Worm (Caenorhabditis elegans): ENCODE measurements around the gene scl-6.

scl-6 gene

DNA sequence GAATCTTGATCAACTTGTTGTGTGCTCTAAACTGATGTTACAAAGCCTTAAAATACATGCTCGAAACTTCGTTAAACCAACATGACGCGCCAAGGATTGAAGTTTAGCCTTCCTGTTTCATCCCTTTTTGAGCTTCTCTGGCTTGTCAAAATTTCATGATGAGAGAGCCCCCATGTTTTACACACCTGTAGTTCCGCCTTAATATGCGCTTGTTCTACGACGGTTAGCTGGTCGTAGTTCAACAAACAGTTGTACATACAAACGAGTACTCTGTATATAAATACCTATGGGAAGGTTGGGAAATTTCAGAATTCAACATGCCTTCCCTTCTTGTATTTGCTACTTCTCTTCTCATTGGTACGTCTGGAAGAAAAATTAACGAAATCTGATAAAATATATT is at the start of gene scl-6:
TSS of gene scl-6 (plus strand) at position 301 of the 400 bp plus-strand sequence.
- no peak for TF ChIP-seq ceh-9 (tag; optimal IDR thresholded peaks at IDR 0.05)

DNA sequence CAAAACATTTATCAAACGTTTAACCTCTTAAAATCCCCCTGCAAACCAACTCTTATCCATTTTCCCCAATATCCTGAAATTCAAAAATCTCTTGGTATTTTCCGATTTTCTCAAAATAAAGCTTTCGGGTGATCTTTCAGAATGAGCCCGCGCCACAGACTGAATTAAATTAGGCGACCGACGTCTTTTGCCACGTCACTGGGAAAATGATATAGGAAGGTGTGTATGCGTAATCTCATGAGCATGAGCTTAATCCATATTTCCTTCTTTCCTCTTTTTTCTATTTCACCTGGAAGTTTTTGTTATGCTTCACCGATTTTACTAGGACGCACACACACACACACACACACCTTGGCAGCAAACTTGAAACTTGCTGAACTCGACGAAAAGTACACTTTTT is 47.5 kb upstream of the scl-6 start:
- TF ChIP-seq ztf-4 (tag; optimal IDR thresholded peaks at IDR 0.05), result no peak
- no peak for TF ChIP-seq fkh-2 (tag; optimal IDR thresholded peaks at IDR 0.05)
- TF ChIP-seq ceh-16 (tag; optimal IDR thresholded peaks at IDR 0.05), result no peak
- TF ChIP-seq daf-12 (tag; optimal IDR thresholded peaks at IDR 0.05), result no peak
- TF ChIP-seq ama-1 (optimal IDR thresholded peaks at IDR 0.05), result no peak
- no peak for TF ChIP-seq nhr-43 (tag; optimal IDR thresholded peaks at IDR 0.05; ENCODE audit: poor library complexity, severe bottlenecking)
- TF ChIP-seq nhr-11 (tag; optimal IDR thresholded peaks at IDR 0.05), result no peak
- TF ChIP-seq egl-27 (tag; optimal IDR thresholded peaks at IDR 0.05), result no peak
- no peak for TF ChIP-seq elt-3 (tag; optimal IDR thresholded peaks at IDR 0.05)
- TF ChIP-seq unc-62 (GFP tag; optimal IDR thresholded peaks at IDR 0.05), result no peak

DNA sequence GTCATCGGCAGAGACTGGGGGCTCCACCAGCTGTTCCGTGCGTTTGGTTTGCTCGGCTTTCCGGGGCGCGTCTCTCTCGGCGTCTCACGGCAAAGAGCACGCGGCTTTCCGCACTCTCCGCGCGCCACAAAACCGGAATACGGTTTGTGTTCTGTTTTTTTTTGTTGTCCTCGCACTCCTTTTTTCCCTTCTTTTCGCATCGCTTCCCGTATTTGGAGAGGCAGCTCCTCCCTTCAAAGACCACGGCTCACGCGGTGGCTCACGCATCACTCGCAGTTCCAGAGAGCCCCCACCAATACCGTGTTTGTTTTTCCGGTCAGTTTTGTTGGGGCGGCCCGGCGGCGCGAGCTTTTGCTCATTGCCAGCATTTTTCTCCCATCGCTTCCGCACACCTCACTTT is 45.7 kb upstream of the scl-6 start:
- TF ChIP-seq hmg-11 (tag; optimal IDR thresholded peaks at IDR 0.05) (no peak), fkh-10 (GFP tag; optimal IDR thresholded peaks at IDR 0.05) (no peak)

DNA sequence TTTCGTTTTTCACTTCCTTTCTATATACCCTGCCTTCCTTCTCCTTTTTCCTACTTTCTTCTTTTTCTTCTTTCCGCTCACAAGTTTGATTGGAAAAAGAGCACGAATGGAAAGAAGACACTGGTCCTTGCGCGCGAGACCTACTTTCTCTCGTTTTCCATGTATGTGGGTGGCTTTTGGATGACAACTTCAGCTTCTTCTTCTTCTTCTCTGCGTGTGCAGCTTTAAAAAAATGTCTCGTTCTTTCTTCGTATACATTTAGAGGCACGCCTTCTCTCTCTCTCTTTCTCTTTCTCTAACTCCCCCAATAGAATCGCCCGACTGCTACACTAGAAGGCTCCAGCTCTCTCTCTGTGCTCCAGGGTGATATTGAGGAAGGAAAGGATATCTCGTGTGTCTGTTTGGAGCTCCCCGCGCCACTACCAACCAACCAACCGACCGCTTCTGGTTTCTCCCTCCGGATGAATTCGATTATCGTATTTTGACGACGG is 42.7 kb upstream of the scl-6 start:
- TF ChIP-seq fos-1 (tag; optimal IDR thresholded peaks at IDR 0.05) (no peak), pqm-1 (tag; optimal IDR thresholded peaks at IDR 0.05) (no peak), nhr-11 (tag; optimal IDR thresholded peaks at IDR 0.05) (no peak), fkh-2 (tag; optimal IDR thresholded peaks at IDR 0.05) (no peak), ceh-9 (tag; optimal IDR thresholded peaks at IDR 0.05) (peak; percentile 32), nfya-1 (tag; optimal IDR thresholded peaks at IDR 0.05; ENCODE audit: insufficient read depth) (peak; percentile 59), hmg-11 (tag; optimal IDR thresholded peaks at IDR 0.05) (peak; percentile 55), nhr-237 (tag; optimal IDR thresholded peaks at IDR 0.05) (no peak), snpc-4 (tag; optimal IDR thresholded peaks at IDR 0.05) (peak; percentile 31), elt-1 (tag; optimal IDR thresholded peaks at IDR 0.05) (peak; percentile 1), skn-1 (tag; optimal IDR thresholded peaks at IDR 0.05) (peak; percentile 9), egl-5 (tag; optimal IDR thresholded peaks at IDR 0.05) (no peak)

DNA sequence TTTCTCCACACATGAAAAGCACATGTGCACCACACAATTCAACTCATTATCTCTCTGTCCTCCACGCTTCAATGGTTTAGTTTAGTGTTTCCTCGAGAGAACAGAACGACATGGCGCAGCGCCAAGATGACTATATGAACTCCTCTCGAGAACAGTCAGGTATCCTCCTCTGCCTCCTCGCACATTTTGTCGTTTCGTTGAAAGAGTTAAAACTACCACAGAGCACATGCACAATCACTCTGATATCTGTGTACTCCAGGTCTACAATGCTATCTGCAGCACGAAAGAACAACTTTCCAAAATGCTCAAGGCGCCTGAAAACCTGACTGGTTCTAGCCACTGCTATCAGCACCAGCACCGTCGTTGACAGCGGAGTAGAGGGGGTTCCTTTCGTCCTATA is 41.8 kb upstream of the scl-6 start:
- TF ChIP-seq lin-15B (tag; optimal IDR thresholded peaks at IDR 0.05), result no peak
- TF ChIP-seq elt-3 (tag; optimal IDR thresholded peaks at IDR 0.05), result no peak
- TF ChIP-seq ceh-28 (tag; optimal IDR thresholded peaks at IDR 0.05), result no peak
- TF ChIP-seq tbx-2 (tag; optimal IDR thresholded peaks at IDR 0.05), result no peak
- TF ChIP-seq eor-1 (tag; optimal IDR thresholded peaks at IDR 0.05), result no peak
- no peak for TF ChIP-seq egl-27 (tag; optimal IDR thresholded peaks at IDR 0.05)
- TF ChIP-seq pha-4 (tag; optimal IDR thresholded peaks at IDR 0.05), result no peak
- TF ChIP-seq nhr-28 (tag; optimal IDR thresholded peaks at IDR 0.05), result no peak
- no peak for TF ChIP-seq nhr-12 (tag; optimal IDR thresholded peaks at IDR 0.05)
- no peak for TF ChIP-seq nhr-76 (tag; optimal IDR thresholded peaks at IDR 0.05)
- TF ChIP-seq mdl-1 (tag; optimal IDR thresholded peaks at IDR 0.05), result no peak
- TF ChIP-seq egl-5 (tag; optimal IDR thresholded peaks at IDR 0.05), result no peak
- TF ChIP-seq skn-1 (tag; optimal IDR thresholded peaks at IDR 0.05), result no peak
- peak; percentile 92 for TF ChIP-seq elt-2 (tag; optimal IDR thresholded peaks at IDR 0.05)
- no peak for TF ChIP-seq nhr-67 (tag; optimal IDR thresholded peaks at IDR 0.05)
- no peak for TF ChIP-seq hmg-11 (tag; optimal IDR thresholded peaks at IDR 0.05)
- peak; percentile 76 for TF ChIP-seq pqm-1 (tag; optimal IDR thresholded peaks at IDR 0.05)
- no peak for TF ChIP-seq ztf-11 (tag; optimal IDR thresholded peaks at IDR 0.05)
- no peak for TF ChIP-seq snpc-4 (tag; optimal IDR thresholded peaks at IDR 0.05)
- TF ChIP-seq sea-2 (GFP tag; optimal IDR thresholded peaks at IDR 0.05), result no peak
- peak; percentile 36 for TF ChIP-seq jun-1 (tag; optimal IDR thresholded peaks at IDR 0.05)
- TF ChIP-seq mml-1 (tag; optimal IDR thresholded peaks at IDR 0.05), result no peak

Data from whole organism, L3 larva.